Worm (Caenorhabditis elegans): ENCODE results near the gene R10E4.1.

Gene R10E4.1

DNA sequence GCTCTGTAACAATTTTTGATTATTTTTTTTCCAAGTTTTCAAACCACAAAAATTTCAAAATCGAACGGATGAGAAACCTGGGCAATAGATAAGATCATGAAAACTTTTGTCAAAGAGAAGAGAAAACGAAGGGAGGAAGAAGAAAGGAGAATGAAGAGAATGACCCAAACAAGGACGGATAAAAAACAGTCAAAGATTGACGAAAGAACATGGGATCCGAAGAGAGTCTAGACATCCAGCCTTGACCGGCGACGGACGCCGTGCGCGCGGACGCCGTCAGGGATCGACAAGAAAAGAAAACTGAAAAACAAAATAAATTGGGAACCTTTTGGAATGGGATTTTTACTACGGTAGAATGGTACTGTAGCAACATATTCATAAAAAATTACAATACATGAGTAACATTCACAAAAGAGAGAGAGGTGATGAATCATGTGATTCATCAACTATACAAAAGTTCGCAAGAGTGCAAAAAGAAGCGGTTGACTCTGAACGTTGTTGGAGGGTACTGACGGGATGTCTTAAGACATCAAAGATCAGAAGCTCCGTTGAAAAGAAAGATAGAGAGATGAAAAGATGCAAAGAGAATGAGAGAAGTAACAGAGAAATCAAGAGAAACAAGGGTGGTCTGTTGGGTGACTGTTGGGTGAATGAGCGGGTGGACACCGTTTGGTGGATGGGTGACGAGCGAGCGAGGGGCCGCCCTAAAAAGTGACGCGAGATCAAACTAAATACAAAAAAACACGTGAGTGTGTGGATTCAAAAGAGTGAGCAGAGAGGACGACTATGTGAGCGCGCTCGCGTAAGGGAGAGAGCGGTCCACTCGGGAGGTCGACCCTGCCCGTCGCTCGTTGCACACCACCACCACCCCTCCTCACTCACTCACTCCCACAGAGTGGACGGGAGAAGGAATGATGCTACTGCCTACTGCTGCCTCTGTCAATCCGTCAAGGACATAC lies 11.0 kb downstream of the R10E4.1 start, which contains the start of gene sup-26:
Gene sup-26 (minus strand): TSS at position 10 of the 959 bp plus-strand sequence.
- TF ChIP-seq egrh-3 (GFP tag; IDR thresholded peaks at IDR 0.05) (peak; percentile 66; the same call in 1 of the 2 replicates), hmg-1.2 (GFP tag; IDR thresholded peaks at IDR 0.05) (0 out of 2 replicates have a peak, but pooled peaks have one; percentile 39), B0336.3 (GFP tag; IDR thresholded peaks at IDR 0.05) (no peak), mcd-1 (GFP tag; IDR thresholded peaks at IDR 0.05) (peak; percentile 29; the same call in 1 of the 2 replicates), F57C9.4 (tag; optimal IDR thresholded peaks at IDR 0.05) (no peak), cebp-1 (GFP tag; IDR thresholded peaks at IDR 0.05) (no peak), cebp-1 (tag; optimal IDR thresholded peaks at IDR 0.05) (peak; percentile 41), him-1 (tag; optimal IDR thresholded peaks at IDR 0.05) (no peak), madf-6 (GFP tag; IDR thresholded peaks at IDR 0.05) (0 out of 2 replicates have a peak, but pooled peaks have one; percentile 6), K12H6.12 (tag; optimal IDR thresholded peaks at IDR 0.05) (peak; percentile 3), somi-1 (GFP tag; optimal IDR thresholded peaks at IDR 0.05) (no peak), aptf-2 (GFP tag; conservative IDR thresholded peaks at IDR 0.05) (peak; percentile 56; the same call in 1 of the 2 replicates), zfh-2 (GFP tag; conservative IDR thresholded peaks at IDR 0.05) (peak; percentile 93)

ce11 chrIII:4281955-4282618 lies 12.5 kb downstream of the R10E4.1 start:
- TF ChIP-seq unc-130 (GFP tag; optimal IDR thresholded peaks at IDR 0.05), result peak; percentile 4
- TF ChIP-seq F57A8.1 (GFP tag; optimal IDR thresholded peaks at IDR 0.05), result peak; percentile 34
- TF ChIP-seq attf-5 (GFP tag; optimal IDR thresholded peaks at IDR 0.05), result peak; percentile 98
- peak; percentile 98 for TF ChIP-seq ztf-26 (tag; optimal IDR thresholded peaks at IDR 0.05)
- peak; percentile 25 for TF ChIP-seq B0261.1 (tag; optimal IDR thresholded peaks at IDR 0.05)
- peak; percentile 93 to 95 for TF ChIP-seq let-607 (tag; optimal IDR thresholded peaks at IDR 0.05)
- TF ChIP-seq let-526 (GFP tag; IDR thresholded peaks at IDR 0.05), result peak; percentile 68
- no peak for TF ChIP-seq hlh-26 (GFP tag; conservative IDR thresholded peaks at IDR 0.05)
- TF ChIP-seq hrde-1 (tag; optimal IDR thresholded peaks at IDR 0.05; ENCODE audit: borderline replicate concordance), result no peak
- peak; percentile 100 for TF ChIP-seq atf-7 (tag; optimal IDR thresholded peaks at IDR 0.05)
- TF ChIP-seq F37B4.10 (GFP tag; IDR thresholded peaks at IDR 0.05), result no peak
- TF ChIP-seq ztf-3 (GFP tag; optimal IDR thresholded peaks at IDR 0.05), result peak; percentile 93
- peak; percentile 94 for TF ChIP-seq ceh-27 (GFP tag; optimal IDR thresholded peaks at IDR 0.05)
- peak; percentile 31 for TF ChIP-seq F33H1.4 (GFP tag; IDR thresholded peaks at IDR 0.05)
- TF ChIP-seq T07F8.4 (tag; optimal IDR thresholded peaks at IDR 0.05), result peak; percentile 13
- TF ChIP-seq F10E7.11 (tag; optimal IDR thresholded peaks at IDR 0.05), result peak; percentile 68
- peak; percentile 66; the same call in 1 of the 2 replicates for TF ChIP-seq hmg-20 (GFP tag; IDR thresholded peaks at IDR 0.05)
- TF ChIP-seq athp-1 (tag; optimal IDR thresholded peaks at IDR 0.05), result peak; percentile 96
- TF ChIP-seq attf-6 (GFP tag; IDR thresholded peaks at IDR 0.05), result no peak
- peak; percentile 41 for TF ChIP-seq zim-3 (tag; optimal IDR thresholded peaks at IDR 0.05)
- TF ChIP-seq nhr-80 (tag; optimal IDR thresholded peaks at IDR 0.05), result peak; percentile 98
- TF ChIP-seq aptf-2 (GFP tag; conservative IDR thresholded peaks at IDR 0.05), result 0 out of 2 replicates have a peak, but pooled peaks have one; percentile 31
- peak; percentile 73; the same call in 1 of the 2 replicates for TF ChIP-seq egl-18 (GFP tag; IDR thresholded peaks at IDR 0.05)
- TF ChIP-seq dpl-1 (GFP tag; optimal IDR thresholded peaks at IDR 0.05), result no peak
- peak; percentile 52; the same call in 1 of the 2 replicates for TF ChIP-seq C17E4.6 (GFP tag; IDR thresholded peaks at IDR 0.05)
- no peak for TF ChIP-seq rpc-1 (optimal IDR thresholded peaks at IDR 0.05)
- TF ChIP-seq rpc-1 (tag; optimal IDR thresholded peaks at IDR 0.05), result no peak
- TF ChIP-seq F49E8.2 (tag; optimal IDR thresholded peaks at IDR 0.05; ENCODE audit: insufficient read depth), result no peak
- TF ChIP-seq snpc-4 (GFP tag; optimal IDR thresholded peaks at IDR 0.05), result peak; percentile 2
- peak in 3 of 4 experiments; percentile 76 to 88 (median 86) for TF ChIP-seq snpc-4 (tag; optimal IDR thresholded peaks at IDR 0.05)
- no peak for TF ChIP-seq nhr-27 (tag; optimal IDR thresholded peaks at IDR 0.05)
- no peak for TF ChIP-seq sdz-38 (tag; optimal IDR thresholded peaks at IDR 0.05)

Measured in whole organism, young adult.